Worm (Caenorhabditis elegans): ENCODE data around the gene rpn-7.

ce11 chrIV:9320023-9320422, 3.6 kb downstream of the rpn-7 start:
- TF ChIP-seq tbx-11 (GFP tag; IDR thresholded peaks at IDR 0.05) (no peak), F13C5.2 (tag; optimal IDR thresholded peaks at IDR 0.05) (no peak), pes-1 (GFP tag; IDR thresholded peaks at IDR 0.05) (no peak), tra-4 (tag; optimal IDR thresholded peaks at IDR 0.05) (no peak), tbx-37 (GFP tag; conservative IDR thresholded peaks at IDR 0.05) (no peak), sea-1 (GFP tag; conservative IDR thresholded peaks at IDR 0.05) (no peak), hmg-4 (GFP tag; optimal IDR thresholded peaks at IDR 0.05) (no peak), ama-1 (optimal IDR thresholded peaks at IDR 0.05) (no peak), hnd-1 (tag; optimal IDR thresholded peaks at IDR 0.05) (no peak), ceh-36 (tag; optimal IDR thresholded peaks at IDR 0.05) (no peak), scrt-1 (GFP tag; IDR thresholded peaks at IDR 0.05) (no peak), aly-1 (tag; optimal IDR thresholded peaks at IDR 0.05) (no peak), flt-1 (GFP tag; IDR thresholded peaks at IDR 0.05) (no peak), B0310.2 (tag; optimal IDR thresholded peaks at IDR 0.05) (no peak)

Measured in whole organism, early embryonic.